Fruit fly (Drosophila melanogaster) S2 (cell line): ENCODE measurements around the gene CG13044.

Experiments used
- CG8478 ChIP-seq: fragments of >200 bp; optimal IDR thresholded peaks from 2 replicates; lab custom pipeline; 2018
- CTCF ChIP-seq, 2 experiments: fragments of >200 bp; optimal IDR thresholded peaks; 2 replicates each; lab custom pipeline; 2018

DNA sequence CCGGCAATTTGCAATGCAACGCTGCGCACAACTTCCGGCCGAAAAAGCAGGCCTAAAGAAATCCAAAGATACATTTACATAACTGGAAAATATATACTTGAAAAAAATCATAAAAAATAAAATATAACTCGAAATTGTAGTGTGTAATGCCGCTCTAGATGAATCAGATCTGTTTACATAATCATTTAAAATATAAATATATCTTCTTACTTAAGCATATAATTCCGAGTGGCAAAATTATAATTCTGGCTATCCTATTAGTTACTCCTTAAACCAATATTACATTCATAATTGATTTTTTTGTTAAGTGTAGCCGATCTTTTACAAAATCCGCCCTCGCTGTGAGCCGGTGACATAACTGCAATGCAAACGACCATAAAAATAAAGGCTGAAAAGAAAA lies 36.5 kb upstream of the CG13044 start:
- TF ChIP-seq CG8478 (lab: Kevin White, UChicago) (no peak), CTCF (optimal IDR thresholded peaks at IDR 0.05; lab: Kevin White, UChicago) (no peak)
